Worm (Caenorhabditis elegans): Measurements from ENCODE around the gene F21D9.3.
A peak's percentile ranks its signal among the peaks of the same experiment; 100 is the strongest.

- TF ChIP-seq ztf-4 (tag; optimal IDR thresholded peaks at IDR 0.05) (no peak), elt-2 (tag; optimal IDR thresholded peaks at IDR 0.05) (peak; percentile 59), snpc-4 (tag; optimal IDR thresholded peaks at IDR 0.05) (no peak), ztf-11 (tag; optimal IDR thresholded peaks at IDR 0.05) (no peak), pqm-1 (tag; optimal IDR thresholded peaks at IDR 0.05) (peak; percentile 56)
These were observed 40.4 kb downstream of the F21D9.3 start, which contains the start of gene srr-2 for ce11 chrV:19217104-19217503.
